Worm (Caenorhabditis elegans): ENCODE results near the gene dhps-1.

dhps-1 gene

ce11 chrII:12023315-12023878 lies 30.6 kb downstream of the dhps-1 start, which contains the start of gene Y17G7B.12:
TSS of gene Y17G7B.12 (plus strand) at chrII:12023861.
- TF ChIP-seq F13C5.2 (tag; optimal IDR thresholded peaks at IDR 0.05) (peak; percentile 22), hmbx-1 (tag; optimal IDR thresholded peaks at IDR 0.05) (no peak), tbx-11 (GFP tag; IDR thresholded peaks at IDR 0.05) (no peak)

- TF ChIP-seq ama-1 (optimal IDR thresholded peaks at IDR 0.05) = no peak
- TF ChIP-seq pes-1 (GFP tag; IDR thresholded peaks at IDR 0.05) = no peak
- no peak for TF ChIP-seq hmbx-1 (tag; optimal IDR thresholded peaks at IDR 0.05)
- no peak for TF ChIP-seq flt-1 (GFP tag; IDR thresholded peaks at IDR 0.05)
- TF ChIP-seq B0310.2 (tag; optimal IDR thresholded peaks at IDR 0.05) = no peak
These were observed 35.0 kb downstream of the dhps-1 start, which contains the start of gene Y17G7B.8 for ce11 chrII:12027697-12028245. TSS of gene Y17G7B.8 (minus strand) at chrII:12027747.

DNA sequence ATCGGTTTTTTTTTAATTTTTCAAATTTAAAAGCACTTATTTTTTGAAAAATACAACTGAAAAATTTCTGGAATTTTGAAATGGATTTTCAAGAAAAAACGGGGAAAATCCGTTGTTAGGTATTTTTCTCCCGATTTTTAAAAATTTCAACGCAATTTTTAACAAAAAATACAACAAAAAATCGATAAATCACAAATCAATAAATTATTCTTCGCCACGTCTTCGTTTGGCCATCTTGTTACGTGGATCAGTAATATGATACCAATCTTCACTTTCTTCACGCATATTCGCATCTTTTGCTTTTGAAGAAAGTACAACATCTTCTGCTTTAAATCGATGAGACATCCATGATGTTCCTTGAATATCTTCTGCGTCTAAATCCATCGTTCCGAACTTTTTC lies 35.9 kb downstream of the dhps-1 start:
- no peak for TF ChIP-seq ceh-36 (tag; optimal IDR thresholded peaks at IDR 0.05)
- TF ChIP-seq F13C5.2 (tag; optimal IDR thresholded peaks at IDR 0.05) = no peak
- TF ChIP-seq hmbx-1 (tag; optimal IDR thresholded peaks at IDR 0.05) = no peak
- no peak for TF ChIP-seq tbx-11 (GFP tag; IDR thresholded peaks at IDR 0.05)
- TF ChIP-seq tbx-37 (GFP tag; conservative IDR thresholded peaks at IDR 0.05) = no peak
- no peak for TF ChIP-seq aly-1 (tag; optimal IDR thresholded peaks at IDR 0.05)
- no peak for TF ChIP-seq B0310.2 (tag; optimal IDR thresholded peaks at IDR 0.05)
- TF ChIP-seq scrt-1 (GFP tag; IDR thresholded peaks at IDR 0.05) = no peak
- no peak for TF ChIP-seq sea-1 (GFP tag; conservative IDR thresholded peaks at IDR 0.05)
- no peak for TF ChIP-seq hnd-1 (tag; optimal IDR thresholded peaks at IDR 0.05)
- TF ChIP-seq hmg-4 (GFP tag; optimal IDR thresholded peaks at IDR 0.05) = no peak
- TF ChIP-seq ets-7 (tag; optimal IDR thresholded peaks at IDR 0.05) = no peak
- no peak for TF ChIP-seq flt-1 (GFP tag; IDR thresholded peaks at IDR 0.05)
- no peak for TF ChIP-seq ama-1 (optimal IDR thresholded peaks at IDR 0.05)
- TF ChIP-seq pes-1 (GFP tag; IDR thresholded peaks at IDR 0.05) = no peak
- no peak for TF ChIP-seq tra-4 (tag; optimal IDR thresholded peaks at IDR 0.05)
- no peak for TF ChIP-seq ceh-13 (GFP tag; optimal IDR thresholded peaks at IDR 0.05)

DNA sequence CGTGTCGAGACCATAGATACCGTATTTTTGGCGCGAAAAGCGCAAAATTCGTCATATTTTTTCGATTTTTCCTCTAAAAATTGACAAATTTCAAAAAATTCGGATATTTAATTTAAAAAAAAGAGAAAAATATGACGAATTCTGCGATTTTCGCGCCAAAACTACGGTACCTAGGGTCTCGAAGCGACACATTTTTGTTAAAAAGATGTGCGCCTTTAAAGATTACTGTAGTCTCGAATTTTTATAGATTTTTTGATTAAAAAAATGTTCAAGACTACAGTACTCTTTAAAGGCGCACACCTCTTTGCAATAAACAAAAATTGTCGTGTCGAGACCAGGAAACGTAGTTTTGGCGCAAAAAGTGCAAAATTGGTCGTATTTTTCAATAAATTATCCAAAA lies 43.3 kb downstream of the dhps-1 start:
- no peak for TF ChIP-seq pes-1 (GFP tag; IDR thresholded peaks at IDR 0.05)

DNA sequence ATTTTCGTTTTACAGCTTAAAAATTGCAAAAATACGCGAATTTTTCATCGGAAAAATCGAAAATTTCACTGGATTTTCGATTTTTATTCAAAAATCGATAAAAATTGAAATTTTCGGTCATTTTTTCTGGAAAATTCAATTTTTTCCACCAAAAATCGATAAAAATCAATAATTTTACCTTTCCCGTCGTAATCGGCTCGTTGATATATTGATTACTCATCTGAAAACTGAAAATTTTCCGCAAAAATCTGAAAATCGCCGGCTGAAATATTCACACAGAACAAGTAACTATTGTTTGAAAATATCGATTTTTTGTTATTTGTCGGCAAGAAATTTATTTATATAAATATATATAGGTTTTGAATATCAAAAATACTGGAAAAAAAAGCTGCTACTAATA lies 43.7 kb downstream of the dhps-1 start, which contains the start of gene cyn-16:
cyn-16 (minus strand) TSS at position 227 of the 400 bp plus-strand sequence.
- TF ChIP-seq hmbx-1 (tag; optimal IDR thresholded peaks at IDR 0.05) (no peak), ets-7 (tag; optimal IDR thresholded peaks at IDR 0.05) (no peak)

DNA sequence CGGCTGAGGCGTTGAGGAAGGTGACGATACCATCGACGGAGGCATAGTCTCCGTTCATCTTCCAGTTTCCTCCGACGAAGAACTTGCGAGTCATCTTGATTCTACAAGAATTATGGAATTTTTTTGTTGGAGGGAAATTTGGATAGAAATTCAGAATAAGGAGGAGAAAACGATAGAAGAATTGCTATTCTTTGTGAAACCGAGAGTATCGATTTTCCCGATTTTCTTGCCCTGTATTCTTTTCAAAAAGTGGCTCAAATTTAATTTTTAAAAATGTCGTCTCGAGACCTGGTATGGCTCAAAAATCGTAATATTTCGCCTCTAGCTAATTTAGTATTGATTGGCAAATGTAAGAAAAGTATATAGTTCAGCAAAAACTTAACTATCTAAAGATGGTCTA lies 46.2 kb downstream of the dhps-1 start, which contains the start of gene tpi-1:
tpi-1 (minus strand) TSS at position 101 of the 400 bp plus-strand sequence.
- no peak for TF ChIP-seq hmg-4 (GFP tag; optimal IDR thresholded peaks at IDR 0.05)
- no peak for TF ChIP-seq tbx-37 (GFP tag; conservative IDR thresholded peaks at IDR 0.05)
- no peak for TF ChIP-seq pes-1 (GFP tag; IDR thresholded peaks at IDR 0.05)
- no peak for TF ChIP-seq hnd-1 (tag; optimal IDR thresholded peaks at IDR 0.05)
- no peak for TF ChIP-seq B0310.2 (tag; optimal IDR thresholded peaks at IDR 0.05)
- TF ChIP-seq scrt-1 (GFP tag; IDR thresholded peaks at IDR 0.05) = no peak
- TF ChIP-seq F13C5.2 (tag; optimal IDR thresholded peaks at IDR 0.05) = no peak
- TF ChIP-seq tra-4 (tag; optimal IDR thresholded peaks at IDR 0.05) = no peak
- TF ChIP-seq hmbx-1 (tag; optimal IDR thresholded peaks at IDR 0.05) = no peak
- TF ChIP-seq sea-1 (GFP tag; conservative IDR thresholded peaks at IDR 0.05) = no peak
- no peak for TF ChIP-seq ceh-36 (tag; optimal IDR thresholded peaks at IDR 0.05)

- TF ChIP-seq B0310.2 (tag; optimal IDR thresholded peaks at IDR 0.05) (no peak), sea-1 (GFP tag; conservative IDR thresholded peaks at IDR 0.05) (no peak), tbx-11 (GFP tag; IDR thresholded peaks at IDR 0.05) (no peak), flt-1 (GFP tag; IDR thresholded peaks at IDR 0.05) (no peak), F13C5.2 (tag; optimal IDR thresholded peaks at IDR 0.05) (peak; percentile 23), ceh-36 (tag; optimal IDR thresholded peaks at IDR 0.05) (no peak), tbx-37 (GFP tag; conservative IDR thresholded peaks at IDR 0.05) (no peak)
These were observed 47.4 kb downstream of the dhps-1 start for ce11 chrII:12040167-12040566.

- TF ChIP-seq pes-1 (GFP tag; IDR thresholded peaks at IDR 0.05) = no peak
- no peak for TF ChIP-seq tbx-37 (GFP tag; conservative IDR thresholded peaks at IDR 0.05)
- no peak for TF ChIP-seq ceh-36 (tag; optimal IDR thresholded peaks at IDR 0.05)
- no peak for TF ChIP-seq B0310.2 (tag; optimal IDR thresholded peaks at IDR 0.05)
- no peak for TF ChIP-seq hmbx-1 (tag; optimal IDR thresholded peaks at IDR 0.05)
- no peak for TF ChIP-seq ama-1 (optimal IDR thresholded peaks at IDR 0.05)
These were observed 48.3 kb downstream of the dhps-1 start for ce11 chrII:12041116-12041515.

Measured in whole organism, early embryonic.